Fruit fly (Drosophila melanogaster) whole organism, embryonic: ENCODE data around the gene CG33191.
A peak's percentile ranks its signal among the peaks of the same experiment; 100 is the strongest.

Experiments used
- Awh ChIP-seq: fragments of 200-800 bp; sonication (Bioruptor generic); IDR thresholded peaks from 2 replicates; pipeline ENCODE4, ENCODE4 v1.3.6; 2022; ENCODE audit warnings: missing biosample characterization, missing genetic modification characterization
- Bdp1 ChIP-seq: fragments of 200-800 bp; sonication (Bioruptor generic); optimal IDR thresholded peaks from 3 replicates; lab custom pipeline; 2016; ENCODE audit warnings: missing biosample characterization, missing genetic modification characterization
- CG10366 ChIP-seq: fragments of 200-800 bp; sonication (Bioruptor generic); IDR thresholded peaks from 2 replicates; pipeline ENCODE4 v1.3.6; 2022; ENCODE audit warnings: missing biosample characterization, missing genetic modification characterization
- CG10431 ChIP-seq: fragments of 200-800 bp; sonication (Bioruptor generic); optimal IDR thresholded peaks from 3 replicates; lab custom pipeline; 2018; ENCODE audit warnings: missing biosample characterization, mild to moderate bottlenecking, missing genetic modification characterization
- CG10654 ChIP-seq: fragments of 200-800 bp; sonication (Bioruptor generic); optimal IDR thresholded peaks from 2 replicates; lab custom pipeline; 2016; ENCODE audit warnings: missing biosample characterization, missing genetic modification characterization
- CG12155 ChIP-seq: fragments of 200-800 bp; sonication (Bioruptor generic); optimal IDR thresholded peaks from 3 replicates; lab custom pipeline; 2016; ENCODE audit warnings: missing biosample characterization, missing genetic modification characterization
- CG15073 ChIP-seq: fragments of 200-800 bp; sonication (Bioruptor generic); optimal IDR thresholded peaks from 2 replicates; lab custom pipeline; 2016; ENCODE audit warnings: missing biosample characterization, missing genetic modification characterization
- CG16779 ChIP-seq: fragments of 200-800 bp; sonication (Bioruptor generic); IDR thresholded peaks from 2 replicates; pipeline ENCODE4 v1.3.6; 2022; ENCODE audit warnings: missing biosample characterization, missing genetic modification characterization
- CG16815 ChIP-seq: fragments of 200-800 bp; sonication (Bioruptor generic); optimal IDR thresholded peaks from 3 replicates; lab custom pipeline; 2017; ENCODE audit warnings: missing biosample characterization, mild to moderate bottlenecking, missing genetic modification characterization
- CG18262 ChIP-seq: fragments of 200-800 bp; optimal IDR thresholded peaks from 3 replicates; lab custom pipeline; 2019; ENCODE audit warnings: missing biosample characterization, mild to moderate bottlenecking, missing genetic modification characterization, moderate library complexity
- CG3163 ChIP-seq: fragments of 200-800 bp; sonication (Bioruptor generic); optimal IDR thresholded peaks from 3 replicates; lab custom pipeline; 2016; ENCODE audit warnings: missing biosample characterization, missing genetic modification characterization
- CG32772 ChIP-seq: fragments of 200-800 bp; sonication (Bioruptor generic); IDR thresholded peaks from 2 replicates; pipeline ENCODE4 v1.3.6; 2022; ENCODE audit warnings: missing biosample characterization, missing genetic modification characterization
- CG6175 ChIP-seq: fragments of 200-800 bp; sonication (Bioruptor generic); IDR thresholded peaks from 3 replicates; pipeline ENCODE4 v1.3.6; 2022; ENCODE audit warnings: missing biosample characterization, missing genetic modification characterization
- Dbx ChIP-seq: fragments of 200-800 bp; sonication (Bioruptor generic); IDR thresholded peaks from 3 replicates; pipeline ENCODE4 v1.3.6; 2022; ENCODE audit warnings: missing biosample characterization, missing genetic modification characterization
- Dll ChIP-seq: fragments of 200-800 bp; sonication (Bioruptor generic); IDR thresholded peaks from 4 replicates; pipeline ENCODE4 v1.3.6; 2022; ENCODE audit warnings: missing biosample characterization, missing genetic modification characterization; ENCODE audit not compliant: partially characterized antibody
- Fer1 ChIP-seq: fragments of 200-800 bp; sonication (Bioruptor generic); optimal IDR thresholded peaks from 2 replicates; lab custom pipeline; 2017; ENCODE audit warnings: missing biosample characterization, mild to moderate bottlenecking, missing genetic modification characterization
- NFAT ChIP-seq: fragments of 200-800 bp; sonication (Bioruptor generic); IDR thresholded peaks from 2 replicates; pipeline ENCODE4 v1.3.6; 2022; ENCODE audit warnings: missing biosample characterization, missing genetic modification characterization
- NfI ChIP-seq: fragments of 200-800 bp; sonication (Bioruptor generic); optimal IDR thresholded peaks from 3 replicates; lab custom pipeline; 2018; ENCODE audit warnings: missing biosample characterization, mild to moderate bottlenecking, missing genetic modification characterization, moderate library complexity
- Ptx1 ChIP-seq: fragments of 200-800 bp; sonication (Bioruptor generic); IDR thresholded peaks from 2 replicates; pipeline ENCODE4 v1.3.6; 2022; ENCODE audit warnings: missing biosample characterization, missing genetic modification characterization
- crol ChIP-seq: fragments of 200-800 bp; sonication (Bioruptor generic); IDR thresholded peaks from 2 replicates; pipeline ENCODE4 v1.3.6; 2022; ENCODE audit warnings: missing biosample characterization, missing genetic modification characterization
- crp ChIP-seq, 2 experiments: fragments of 200-800 bp; sonication (Bioruptor generic); optimal IDR thresholded peaks; 2 replicates in 1 of 2; 3 replicates in 1 of 2; lab custom pipeline; 2017; ENCODE audit warnings: missing biosample characterization in 2 of 2, missing genetic modification characterization in 2 of 2, mild to moderate bottlenecking in 1 of 2, moderate library complexity in 1 of 2
- dysf ChIP-seq: fragments of 200-800 bp; sonication (Bioruptor generic); IDR thresholded peaks from 3 replicates; pipeline ENCODE4 v1.3.6; 2022; ENCODE audit warnings: missing biosample characterization, missing genetic modification characterization
- fd64A ChIP-seq: fragments of 200-800 bp; sonication (Bioruptor generic); optimal IDR thresholded peaks from 3 replicates; lab custom pipeline; 2018; ENCODE audit warnings: missing biosample characterization, mild to moderate bottlenecking, missing genetic modification characterization
- gfzf ChIP-seq: fragments of 200-800 bp; sonication (Bioruptor generic); optimal IDR thresholded peaks from 2 replicates; lab custom pipeline; 2016; ENCODE audit warnings: missing biosample characterization, mild to moderate bottlenecking, missing genetic modification characterization, moderate library complexity
- ham ChIP-seq: fragments of 200-800 bp; sonication (Bioruptor generic); IDR thresholded peaks from 2 replicates; pipeline ENCODE4 v1.3.6; 2022; ENCODE audit warnings: missing biosample characterization, missing genetic modification characterization
- hb ChIP-seq: fragments of 200-800 bp; sonication (Bioruptor generic); IDR thresholded peaks from 3 replicates; pipeline ENCODE4 v1.3.6; 2022; ENCODE audit warnings: missing biosample characterization, missing genetic modification characterization; ENCODE audit not compliant: partially characterized antibody
- knrl ChIP-seq: fragments of 200-800 bp; sonication (Bioruptor generic); IDR thresholded peaks from 3 replicates; pipeline ENCODE4 v1.3.6; 2022; ENCODE audit warnings: missing biosample characterization, missing genetic modification characterization; ENCODE audit not compliant: partially characterized antibody
- lilli ChIP-seq: fragments of 200-800 bp; sonication (Bioruptor generic); optimal IDR thresholded peaks from 3 replicates; lab custom pipeline; 2016; ENCODE audit warnings: missing biosample characterization, missing genetic modification characterization
- lov ChIP-seq, 2 experiments: fragments of 200-800 bp in 1 of 2; fragments of >200 bp in 1 of 2; sonication (Bioruptor generic) in 1 of 2; IDR thresholded peaks in 1 of 2; optimal IDR thresholded peaks in 1 of 2; 2 replicates in 1 of 2; 3 replicates in 1 of 2; pipeline versions ENCODE4 v1.3.6 to Lab custom; 2017 to 2022; ENCODE audit warnings: missing biosample characterization in 1 of 2, missing genetic modification characterization in 1 of 2
- mam ChIP-seq: fragments of 200-800 bp; sonication (Bioruptor generic); optimal IDR thresholded peaks from 3 replicates; lab custom pipeline; 2016; ENCODE audit warnings: missing biosample characterization, missing genetic modification characterization
- mld ChIP-seq: fragments of 200-800 bp; sonication (Bioruptor generic); IDR thresholded peaks from 3 replicates; pipeline ENCODE4 v1.3.6; 2022; ENCODE audit warnings: missing biosample characterization, missing genetic modification characterization; ENCODE audit not compliant: partially characterized antibody
- nmo ChIP-seq: fragments of 200-800 bp; sonication (Bioruptor generic); optimal IDR thresholded peaks from 2 replicates; lab custom pipeline; 2018; ENCODE audit warnings: missing biosample characterization, mild to moderate bottlenecking, missing genetic modification characterization, moderate library complexity
- org-1 ChIP-seq: fragments of 200-800 bp; sonication (Bioruptor generic); optimal IDR thresholded peaks from 2 replicates; lab custom pipeline; 2017; ENCODE audit warnings: missing biosample characterization, missing genetic modification characterization
- otp ChIP-seq: fragments of 200-800 bp; sonication (Bioruptor generic); IDR thresholded peaks from 3 replicates; pipeline ENCODE4, ENCODE4 v1.3.6; 2022; ENCODE audit warnings: missing biosample characterization, missing genetic modification characterization
- pho ChIP-seq: fragments of 200-800 bp; sonication (Bioruptor generic); optimal IDR thresholded peaks from 2 replicates; lab custom pipeline; 2016; ENCODE audit warnings: missing biosample characterization, missing genetic modification characterization
- prd ChIP-seq, 3 experiments: fragments of >200 bp in 2 of 3; fragments of 200-800 bp in 1 of 3; sonication (Bioruptor generic) in 1 of 3; optimal IDR thresholded peaks in 2 of 3; IDR thresholded peaks in 1 of 3; 2 replicates in 2 of 3; 3 replicates in 1 of 3; pipeline versions ENCODE4 v1.3.6 to Lab custom; 2017 to 2022; ENCODE audit warnings: missing biosample characterization in 1 of 3, missing genetic modification characterization in 1 of 3
- psq ChIP-seq: fragments of 200-800 bp; sonication (Bioruptor generic); optimal IDR thresholded peaks from 2 replicates; lab custom pipeline; 2017; ENCODE audit warnings: missing biosample characterization, missing genetic modification characterization
- pum ChIP-seq: fragments of 200-800 bp; sonication (Bioruptor generic); optimal IDR thresholded peaks from 2 replicates; lab custom pipeline; 2016; ENCODE audit warnings: missing biosample characterization, missing genetic modification characterization
- repo ChIP-seq: fragments of 200-800 bp; sonication (Bioruptor generic); optimal IDR thresholded peaks from 2 replicates; lab custom pipeline; 2016; ENCODE audit warnings: missing biosample characterization, missing genetic modification characterization
- sd ChIP-seq: fragments of 200-800 bp; sonication (Bioruptor generic); optimal IDR thresholded peaks from 3 replicates; lab custom pipeline; 2018; ENCODE audit warnings: missing biosample characterization, mild to moderate bottlenecking, missing genetic modification characterization, moderate library complexity
- shn ChIP-seq: fragments of 200-800 bp; sonication (Bioruptor generic); optimal IDR thresholded peaks from 3 replicates; lab custom pipeline; 2016; ENCODE audit warnings: missing biosample characterization, missing genetic modification characterization
- so ChIP-seq: fragments of 200-800 bp; sonication (Bioruptor generic); IDR thresholded peaks from 3 replicates; pipeline ENCODE4 v1.3.6; 2022; ENCODE audit warnings: missing biosample characterization, missing genetic modification characterization
- sqz ChIP-seq: fragments of 200-800 bp; sonication (Bioruptor generic); optimal IDR thresholded peaks from 3 replicates; lab custom pipeline; 2018; ENCODE audit warnings: missing biosample characterization, mild to moderate bottlenecking, missing genetic modification characterization
- stc ChIP-seq: fragments of 200-800 bp; sonication (Bioruptor generic); IDR thresholded peaks from 2 replicates; pipeline ENCODE4 v1.3.6; 2022; ENCODE audit warnings: missing biosample characterization, missing genetic modification characterization
- tup ChIP-seq: fragments of 200-800 bp; sonication (Bioruptor generic); optimal IDR thresholded peaks from 2 replicates; lab custom pipeline; 2016; ENCODE audit warnings: missing biosample characterization, mild to moderate bottlenecking, missing genetic modification characterization, moderate library complexity
- unc-4 ChIP-seq: fragments of 200-800 bp; sonication (Bioruptor generic); IDR thresholded peaks from 2 replicates; pipeline ENCODE4 v1.3.6; 2022; ENCODE audit warnings: missing biosample characterization, missing genetic modification characterization; ENCODE audit not compliant: partially characterized antibody
- vnd ChIP-seq: fragments of 200-800 bp; sonication (Bioruptor generic); IDR thresholded peaks from 3 replicates; pipeline ENCODE4 v1.3.6; 2022; ENCODE audit warnings: missing biosample characterization, missing genetic modification characterization; ENCODE audit not compliant: partially characterized antibody
- vvl ChIP-seq: fragments of 200-800 bp; sonication (Bioruptor generic); IDR thresholded peaks from 2 replicates; pipeline ENCODE4 v1.3.6; 2022; ENCODE audit warnings: missing biosample characterization, missing genetic modification characterization
- wdn ChIP-seq: fragments of 200-800 bp; sonication (Bioruptor generic); IDR thresholded peaks from 2 replicates; pipeline ENCODE4 v1.3.6; 2022; ENCODE audit warnings: missing biosample characterization, missing genetic modification characterization
- wor ChIP-seq: fragments of 200-800 bp; sonication (Bioruptor generic); IDR thresholded peaks from 2 replicates; pipeline ENCODE4 v1.3.6; 2022; ENCODE audit warnings: missing biosample characterization, missing genetic modification characterization

CG33191 gene

DNA sequence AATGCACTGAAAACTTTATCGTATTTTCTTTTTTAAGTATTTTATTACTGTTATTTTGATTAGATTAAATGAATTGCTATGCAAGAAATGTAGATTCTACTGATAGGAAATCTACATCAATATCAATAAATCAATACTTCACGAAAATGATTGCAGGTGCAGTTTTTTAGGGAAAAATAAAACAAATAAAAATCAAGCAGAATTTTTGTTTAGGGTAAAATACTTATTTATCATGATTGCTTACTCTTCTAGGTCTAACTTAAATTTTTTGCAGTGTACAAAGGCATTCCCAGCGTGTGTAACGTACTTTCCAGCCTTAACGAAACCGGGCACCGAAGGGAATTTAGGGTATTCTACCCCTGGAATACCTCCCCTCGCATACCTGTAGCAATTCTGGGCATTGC lies 28.8 kb upstream of the CG33191 start (continued):
- TF ChIP-seq Bdp1 (GFP tag; lab: Kevin White, UChicago): peak; percentile 5
- peak; percentile 32 for TF ChIP-seq NfI (GFP tag; lab: Kevin White, UChicago)
- no peak for TF ChIP-seq vnd (GFP tag; lab: Robert Waterston, UW)
- peak; percentile 40; the same call in 1 of the 2 replicates for TF ChIP-seq Ptx1 (GFP tag; lab: Robert Waterston, UW)
- TF ChIP-seq CG15073 (GFP tag; lab: Kevin White, UChicago): no peak
- TF ChIP-seq knrl (GFP tag; lab: Robert Waterston, UW): no peak
- no peak for TF ChIP-seq Dll (GFP tag; lab: Robert Waterston, UW)
- peak; percentile 18 for TF ChIP-seq tup (GFP tag; lab: Kevin White, UChicago)
- TF ChIP-seq CG10366 (GFP tag; lab: Robert Waterston, UW): no peak
- peak; percentile 41 for TF ChIP-seq CG12155 (GFP tag; lab: Kevin White, UChicago)
- no peak for TF ChIP-seq so (GFP tag; lab: Robert Waterston, UW)
- no peak for TF ChIP-seq prd (optimal IDR thresholded peaks at IDR 0.05; lab: Kevin White, UChicago)
- peak; percentile 87 for TF ChIP-seq prd (GFP tag; IDR thresholded peaks at IDR 0.05; lab: Robert Waterston, UW)
- TF ChIP-seq mld: no peak
- TF ChIP-seq NFAT (GFP tag; lab: Robert Waterston, UW): no peak
- TF ChIP-seq stc (GFP tag; lab: Robert Waterston, UW): no peak
- no peak for TF ChIP-seq Dbx (GFP tag; lab: Robert Waterston, UW)
- peak; percentile 96 for TF ChIP-seq CG18262
- TF ChIP-seq CG16815 (GFP tag; lab: Kevin White, UChicago): peak; percentile 89
- no peak for TF ChIP-seq ham (GFP tag; lab: Robert Waterston, UW)
- TF ChIP-seq CG16779: no peak
- TF ChIP-seq sqz (GFP tag; lab: Kevin White, UChicago): peak; percentile 60
- TF ChIP-seq lov (optimal IDR thresholded peaks at IDR 0.05; lab: Kevin White, UChicago): no peak
- peak; percentile 63; the same call in 1 of the 3 replicates for TF ChIP-seq lov (GFP tag; IDR thresholded peaks at IDR 0.05; lab: Robert Waterston, UW)
- TF ChIP-seq hb (GFP tag; lab: Robert Waterston, UW): no peak
- TF ChIP-seq crp (GFP tag; optimal IDR thresholded peaks at IDR 0.05; lab: Kevin White, UChicago): peak; percentile 6 to 26
- no peak for TF ChIP-seq unc-4 (GFP tag; lab: Robert Waterston, UW)
- TF ChIP-seq psq: no peak
- TF ChIP-seq CG10654 (GFP tag; lab: Kevin White, UChicago): peak; percentile 59
- TF ChIP-seq mam (GFP tag; lab: Kevin White, UChicago): peak; percentile 11
- no peak for TF ChIP-seq CG6175 (GFP tag; lab: Robert Waterston, UW)
- no peak for TF ChIP-seq CG3163
- peak; percentile 87 for TF ChIP-seq nmo (GFP tag; lab: Kevin White, UChicago)
- TF ChIP-seq dysf (GFP tag; lab: Robert Waterston, UW): 0 out of 3 replicates have a peak, but pooled peaks have one; percentile 27
- TF ChIP-seq CG10431 (GFP tag; lab: Kevin White, UChicago): peak; percentile 29
- TF ChIP-seq lilli (GFP tag; lab: Kevin White, UChicago): peak; percentile 55
- TF ChIP-seq wor (GFP tag; lab: Robert Waterston, UW): no peak
- TF ChIP-seq sd (tag; lab: Kevin White, UChicago): peak; percentile 51
- peak; percentile 51 for TF ChIP-seq org-1 (GFP tag; lab: Kevin White, UChicago)
- TF ChIP-seq fd64A (GFP tag; lab: Kevin White, UChicago): no peak
- no peak for TF ChIP-seq shn (GFP tag; lab: Kevin White, UChicago)
- no peak for TF ChIP-seq pho (GFP tag; lab: Kevin White, UChicago)
- TF ChIP-seq otp (GFP tag; lab: Robert Waterston, UW): peak; percentile 57; the same call in 1 of the 3 replicates
- peak; percentile 63 for TF ChIP-seq pum (GFP tag; lab: Kevin White, UChicago)
- peak; percentile 40; the same call in 1 of the 2 replicates for TF ChIP-seq Awh (GFP tag; lab: Robert Waterston, UW)
- peak; percentile 48; the same call in 1 of the 2 replicates for TF ChIP-seq CG32772
- TF ChIP-seq gfzf: no peak
- no peak for TF ChIP-seq crol
- TF ChIP-seq vvl: peak; percentile 72
- TF ChIP-seq wdn: no peak
- no peak for TF ChIP-seq repo (GFP tag; lab: Kevin White, UChicago)
- TF ChIP-seq Fer1: peak; percentile 9
